Worm (Caenorhabditis elegans): ENCODE results near the gene nrx-1.

DNA sequence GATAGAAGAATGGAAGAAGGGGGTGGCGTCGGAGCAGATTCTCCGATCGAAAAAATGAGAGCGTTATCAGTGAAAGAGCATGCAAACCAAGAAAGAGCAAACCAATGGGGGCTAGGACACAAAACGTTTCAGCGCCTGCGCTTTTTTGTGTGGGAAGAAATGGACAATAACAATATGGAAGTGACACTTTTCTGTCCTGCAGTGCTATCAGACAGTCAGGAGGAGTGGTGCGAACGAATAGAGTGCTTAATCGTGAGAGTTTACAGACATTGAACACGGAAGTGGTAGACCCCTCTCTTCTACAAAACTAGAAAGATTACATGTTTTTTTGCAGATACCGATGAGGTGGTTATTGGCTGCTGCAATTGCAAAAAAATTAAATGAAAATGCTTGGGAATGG lies 30.6 kb downstream of the nrx-1 start:
- TF ChIP-seq ama-1 (optimal IDR thresholded peaks at IDR 0.05), result no peak
- no peak for TF ChIP-seq ama-1 (GFP tag; optimal IDR thresholded peaks at IDR 0.05)
- TF ChIP-seq F23B12.7 (tag; optimal IDR thresholded peaks at IDR 0.05; ENCODE audit: insufficient read depth), result no peak
